Fruit fly (Drosophila melanogaster): ENCODE results near the gene Hyls1.
A peak's percentile ranks its signal among the peaks of the same experiment; 100 is the strongest.

Hyls1 gene

dm6 chr2L:16317777-16318610 lies 34.4 kb downstream of the Hyls1 start (continued):
- TF ChIP-seq Usf (GFP tag; optimal IDR thresholded peaks at IDR 0.05) (no peak), Med (GFP tag) (peak; percentile 85), dpn (GFP tag; optimal IDR thresholded peaks at IDR 0.05) (peak; percentile 19 to 39), Dad (GFP tag; optimal IDR thresholded peaks at IDR 0.05) (no peak), scrt (GFP tag; optimal IDR thresholded peaks at IDR 0.05) (peak; percentile 30), pzg (GFP tag; optimal IDR thresholded peaks at IDR 0.05) (no peak), ERR (GFP tag; optimal IDR thresholded peaks at IDR 0.05) (no peak), CG8478 (optimal IDR thresholded peaks at IDR 0.05) (no peak), CG8359 (GFP tag; optimal IDR thresholded peaks at IDR 0.05; ENCODE audit: borderline replicate concordance) (no peak), CG10431 (GFP tag; optimal IDR thresholded peaks at IDR 0.05) (peak; percentile 64), Fer1 (GFP tag; optimal IDR thresholded peaks at IDR 0.05) (peak; percentile 72), dmrt99B (tag; optimal IDR thresholded peaks at IDR 0.05) (peak; percentile 37), Jarid2 (GFP tag; optimal IDR thresholded peaks at IDR 0.05) (peak; percentile 13), HLH4C (GFP tag; IDR thresholded peaks at IDR 0.05; ENCODE audit: partially characterized antibody) (no peak), CG12744 (GFP tag; optimal IDR thresholded peaks at IDR 0.05) (peak; percentile 34), Xrp1 (GFP tag; IDR thresholded peaks at IDR 0.05) (peak; percentile 35; the same call in 1 of the 2 replicates), CG11085 (GFP tag; IDR thresholded peaks at IDR 0.05) (no peak), CG34376 (GFP tag; optimal IDR thresholded peaks at IDR 0.05) (peak; percentile 17), fd3F (GFP tag; optimal IDR thresholded peaks at IDR 0.05) (peak; percentile 46), her (GFP tag; optimal IDR thresholded peaks at IDR 0.05) (peak; percentile 34), CG15073 (GFP tag; optimal IDR thresholded peaks at IDR 0.05) (no peak), HmgD (GFP tag; optimal IDR thresholded peaks at IDR 0.05) (no peak), CG10959 (GFP tag; IDR thresholded peaks at IDR 0.05) (no peak), Asciz (GFP tag; optimal IDR thresholded peaks at IDR 0.05) (peak; percentile 32), Sin3A (optimal IDR thresholded peaks at IDR 0.05) (no peak), gce (GFP tag; IDR thresholded peaks at IDR 0.05) (no peak), CG2116 (GFP tag; optimal IDR thresholded peaks at IDR 0.05) (peak; percentile 27), Eip74EF (GFP tag; optimal IDR thresholded peaks at IDR 0.05) (no peak), ro (GFP tag; IDR thresholded peaks at IDR 0.05) (no peak), CG13424 (tag; optimal IDR thresholded peaks at IDR 0.05) (peak; percentile 26), hkb (optimal IDR thresholded peaks at IDR 0.05) (no peak), hkb (GFP tag; IDR thresholded peaks at IDR 0.05) (peak; percentile 57), crp (GFP tag; optimal IDR thresholded peaks at IDR 0.05) (no peak), CG3995 (GFP tag; optimal IDR thresholded peaks at IDR 0.05) (no peak), CG18011 (GFP tag; optimal IDR thresholded peaks at IDR 0.05) (peak; percentile 43), CG14667 (GFP tag; IDR thresholded peaks at IDR 0.05) (no peak), B-H1 (GFP tag; IDR thresholded peaks at IDR 0.05) (peak; percentile 30; the same call in 1 of the 3 replicates), CG7372 (GFP tag; IDR thresholded peaks at IDR 0.05) (no peak), CG17912 (GFP tag; optimal IDR thresholded peaks at IDR 0.05) (peak; percentile 57), H2.0 (GFP tag; IDR thresholded peaks at IDR 0.05) (no peak), CG1603 (tag; optimal IDR thresholded peaks at IDR 0.05) (no peak), lilli (GFP tag; optimal IDR thresholded peaks at IDR 0.05) (no peak), CG9609 (GFP tag; optimal IDR thresholded peaks at IDR 0.05) (no peak), CG12104 (GFP tag; optimal IDR thresholded peaks at IDR 0.05) (peak; percentile 17), GATAe (GFP tag; conservative IDR thresholded peaks at IDR 0.05) (no peak), ase (GFP tag; IDR thresholded peaks at IDR 0.05) (no peak), Pdp1 (GFP tag; optimal IDR thresholded peaks at IDR 0.05) (peak; percentile 14 to 53), CG17359 (tag; optimal IDR thresholded peaks at IDR 0.05) (peak; percentile 52), ham (GFP tag; IDR thresholded peaks at IDR 0.05) (no peak), Ravus (GFP tag; IDR thresholded peaks at IDR 0.05) (no peak)
